Fruit fly (Drosophila melanogaster): ENCODE results near the gene CG33688.

CG33688 gene

dm6 chr3L:16198920-16199319 lies at the start of gene CG33688:
TSS of gene CG33688 (plus strand) at chr3L:16199220.
- TF ChIP-seq noc (tag; optimal IDR thresholded peaks at IDR 0.05): no peak

dm6 chr3L:16149418-16150160 lies 49.4 kb upstream of the CG33688 start:
- TF ChIP-seq noc (tag; optimal IDR thresholded peaks at IDR 0.05): peak; percentile 40

- no peak for TF ChIP-seq noc (tag; optimal IDR thresholded peaks at IDR 0.05)
These were observed 48.9 kb upstream of the CG33688 start for dm6 chr3L:16150161-16150538.

dm6 chr3L:16150850-16151515 lies 48.0 kb upstream of the CG33688 start:
- no peak for TF ChIP-seq noc (tag; optimal IDR thresholded peaks at IDR 0.05)

dm6 chr3L:16151742-16152141 lies 47.3 kb upstream of the CG33688 start:
- no peak for TF ChIP-seq noc (tag; optimal IDR thresholded peaks at IDR 0.05)

dm6 chr3L:16153089-16153488 lies 45.9 kb upstream of the CG33688 start:
- TF ChIP-seq noc (tag; optimal IDR thresholded peaks at IDR 0.05): no peak

dm6 chr3L:16153650-16154049 lies 45.4 kb upstream of the CG33688 start:
- TF ChIP-seq noc (tag; optimal IDR thresholded peaks at IDR 0.05): no peak

- no peak for TF ChIP-seq noc (tag; optimal IDR thresholded peaks at IDR 0.05)
These were observed 43.5 kb upstream of the CG33688 start for dm6 chr3L:16155547-16155946.

dm6 chr3L:16156788-16157208 lies 42.2 kb upstream of the CG33688 start:
- no peak for TF ChIP-seq noc (tag; optimal IDR thresholded peaks at IDR 0.05)

dm6 chr3L:16157251-16158190 lies 41.5 kb upstream of the CG33688 start:
- TF ChIP-seq noc (tag; optimal IDR thresholded peaks at IDR 0.05): no peak

- TF ChIP-seq noc (tag; optimal IDR thresholded peaks at IDR 0.05): no peak
These were observed 40.7 kb upstream of the CG33688 start for dm6 chr3L:16158322-16158721.

dm6 chr3L:16159161-16160072 lies 39.6 kb upstream of the CG33688 start:
- peak; percentile 54 for TF ChIP-seq noc (tag; optimal IDR thresholded peaks at IDR 0.05)

- TF ChIP-seq noc (tag; optimal IDR thresholded peaks at IDR 0.05): peak; percentile 91
These were observed 39.0 kb upstream of the CG33688 start for dm6 chr3L:16160073-16160398.

- peak; percentile 95 for TF ChIP-seq noc (tag; optimal IDR thresholded peaks at IDR 0.05)
These were observed 38.5 kb upstream of the CG33688 start for dm6 chr3L:16160420-16161069.

- no peak for TF ChIP-seq noc (tag; optimal IDR thresholded peaks at IDR 0.05)
These were observed 37.9 kb upstream of the CG33688 start for dm6 chr3L:16161131-16161530.

Measured in whole organism, larva.